Worm (Caenorhabditis elegans) whole organism, L4 larva: ENCODE measurements around the gene Y42G9A.2.
A peak's percentile ranks its signal among the peaks of the same experiment; 100 is the strongest.

ENCODE experiments used
- D1046.2 ChIP-seq: fragments of 200-800 bp; sonication (Bioruptor generic); IDR thresholded peaks from 2 replicates; pipeline ENCODE4 v1.3.6; 2022; ENCODE audit warnings: missing genetic modification characterization, missing compliant biosample characterization
- F10B5.3 ChIP-seq: sonication (generic microtip); optimal IDR thresholded peaks from 2 replicates; lab custom pipeline; 2016; ENCODE audit warnings: mild to moderate bottlenecking, missing genetic modification characterization, missing compliant biosample characterization
- F26F4.8 ChIP-seq: fragments of 200-800 bp; sonication (Bioruptor generic); conservative IDR thresholded peaks from 2 replicates; pipeline ENCODE4 v1.3.6; 2022; ENCODE audit warnings: missing genetic modification characterization, missing compliant biosample characterization
- T20F7.1 ChIP-seq: fragments of 200-800 bp; sonication (Bioruptor generic); optimal IDR thresholded peaks from 2 replicates; lab custom pipeline; 2018; ENCODE audit warnings: mild to moderate bottlenecking, missing genetic modification characterization, missing compliant biosample characterization
- Y105C5A.15 ChIP-seq: fragments of 200-800 bp; sonication (Bioruptor generic); IDR thresholded peaks from 2 replicates; pipeline ENCODE4 v1.3.6; 2022; ENCODE audit warnings: missing genetic modification characterization, missing compliant biosample characterization
- Y75B8A.6 ChIP-seq: fragments of 200-800 bp; sonication (Bioruptor generic); IDR thresholded peaks from 2 replicates; pipeline ENCODE4 v1.3.6; 2022; ENCODE audit warnings: missing genetic modification reagents, missing genetic modification characterization, missing compliant biosample characterization
- ZK337.2 ChIP-seq: fragments of 200-800 bp; sonication (Bioruptor generic); IDR thresholded peaks from 2 replicates; pipeline ENCODE4 v1.3.6; 2022; ENCODE audit warnings: missing genetic modification reagents, missing genetic modification characterization, missing compliant biosample characterization
- aly-2 ChIP-seq: sonication (generic microtip); optimal IDR thresholded peaks from 2 replicates; lab custom pipeline; 2018; ENCODE audit warnings: missing biosample characterization, missing genetic modification characterization
- ama-1 ChIP-seq: fragments of 150-350 bp; optimal IDR thresholded peaks from 2 replicates; lab custom pipeline; 2014; ENCODE audit warnings: inconsistent platforms, mixed read lengths
- arid-1 ChIP-seq: fragments of 200-800 bp; sonication (Bioruptor generic); conservative IDR thresholded peaks from 2 replicates; pipeline ENCODE4 v1.3.6; 2022; ENCODE audit warnings: missing genetic modification reagents, missing genetic modification characterization, missing compliant biosample characterization
- ceh-20 ChIP-seq: fragments of 200-800 bp; sonication (Bioruptor generic); IDR thresholded peaks from 2 replicates; pipeline ENCODE4 v1.3.6; 2022; ENCODE audit warnings: missing genetic modification reagents, missing genetic modification characterization, missing compliant biosample characterization
- ceh-28 ChIP-seq: fragments of 150-350 bp; optimal IDR thresholded peaks from 2 replicates; lab custom pipeline; 2014; ENCODE audit warnings: missing biosample characterization, missing genetic modification reagents, missing genetic modification characterization
- ceh-62 ChIP-seq: sonication (generic microtip); optimal IDR thresholded peaks from 2 replicates; lab custom pipeline; 2017; ENCODE audit warnings: missing biosample characterization, missing genetic modification characterization
- ceh-82 ChIP-seq: sonication (generic microtip); optimal IDR thresholded peaks from 2 replicates; lab custom pipeline; 2017; ENCODE audit warnings: missing biosample characterization, missing genetic modification characterization
- ctbp-1 ChIP-seq: fragments of 200-800 bp; sonication (Bioruptor generic); IDR thresholded peaks from 2 replicates; pipeline ENCODE4 v1.3.6; 2022; ENCODE audit warnings: missing genetic modification reagents, missing genetic modification characterization, missing compliant biosample characterization
- daf-12 ChIP-seq: fragments of 150-350 bp; optimal IDR thresholded peaks from 2 replicates; lab custom pipeline; 2014; ENCODE audit warnings: missing biosample characterization, missing genetic modification reagents, missing genetic modification characterization
- daf-8 ChIP-seq: fragments of 200-800 bp; sonication (Bioruptor generic); IDR thresholded peaks from 2 replicates; pipeline ENCODE4 v1.3.6; 2022; ENCODE audit warnings: missing genetic modification characterization, missing compliant biosample characterization
- dmd-6 ChIP-seq: fragments of 200-800 bp; sonication (Bioruptor generic); IDR thresholded peaks from 2 replicates; pipeline ENCODE4 v1.3.6; 2022; ENCODE audit warnings: missing genetic modification reagents, missing genetic modification characterization, missing compliant biosample characterization
- dmd-8 ChIP-seq: fragments of 200-800 bp; sonication (Bioruptor generic); IDR thresholded peaks from 2 replicates; pipeline ENCODE4 v1.3.6; 2022; ENCODE audit warnings: missing genetic modification characterization, missing compliant biosample characterization
- duxl-1 ChIP-seq: sonication (generic microtip); optimal IDR thresholded peaks from 2 replicates; lab custom pipeline; 2016; ENCODE audit warnings: mild to moderate bottlenecking, missing genetic modification characterization, moderate library complexity, missing compliant biosample characterization; ENCODE audit not compliant: poor library complexity
- egl-27 ChIP-seq: sonication (generic microtip); optimal IDR thresholded peaks from 3 replicates; lab custom pipeline; 2017; ENCODE audit warnings: missing biosample characterization, missing genetic modification reagents, missing genetic modification characterization
- fos-1 ChIP-seq: fragments of 150-350 bp; optimal IDR thresholded peaks from 2 replicates; lab custom pipeline; 2014; ENCODE audit warnings: missing biosample characterization, missing genetic modification characterization
- hif-1 ChIP-seq, 2 experiments: sonication (generic microtip); optimal IDR thresholded peaks; 2 replicates each; lab custom pipeline; 2016 to 2017; ENCODE audit warnings: missing compliant biosample characterization in 2 of 2, missing genetic modification characterization in 2 of 2, missing genetic modification reagents in 2 of 2, missing genotype in 2 of 2, mild to moderate bottlenecking in 1 of 2
- hlh-11 ChIP-seq: fragments of 200-800 bp; sonication (Bioruptor generic); optimal IDR thresholded peaks from 2 replicates; lab custom pipeline; 2018; ENCODE audit warnings: mild to moderate bottlenecking, missing genetic modification characterization, missing compliant biosample characterization
- lin-38 ChIP-seq: fragments of 200-800 bp; sonication (Bioruptor generic); IDR thresholded peaks from 2 replicates; pipeline ENCODE4 v1.3.6; 2022; ENCODE audit warnings: missing genetic modification reagents, missing genetic modification characterization, missing compliant biosample characterization
- lin-39 ChIP-seq: fragments of 150-350 bp; optimal IDR thresholded peaks from 2 replicates; lab custom pipeline; 2014; ENCODE audit warnings: missing biosample characterization, missing genetic modification reagents, missing genetic modification characterization
- lsy-2 ChIP-seq, 2 experiments: fragments of 150-350 bp in 1 of 2; sonication (generic microtip) in 1 of 2; optimal IDR thresholded peaks; 2 replicates each; lab custom pipeline; 2014 to 2017; ENCODE audit warnings: missing biosample characterization in 2 of 2, missing genetic modification characterization in 2 of 2
- mdl-1 ChIP-seq, 2 experiments: fragments of 150-350 bp in 1 of 2; sonication (generic microtip) in 1 of 2; optimal IDR thresholded peaks; 2 replicates each; lab custom pipeline; 2014 to 2017; ENCODE audit warnings: missing biosample characterization in 2 of 2, missing genetic modification characterization in 2 of 2
- mep-1 ChIP-seq: fragments of 150-350 bp; sonication (generic microtip); optimal IDR thresholded peaks from 3 replicates; lab custom pipeline; 2014; ENCODE audit warnings: missing biosample characterization, missing genetic modification characterization
- nhr-102 ChIP-seq: sonication (generic microtip); optimal IDR thresholded peaks from 2 replicates; lab custom pipeline; 2016; ENCODE audit warnings: mild to moderate bottlenecking, missing genetic modification characterization, moderate library complexity, missing compliant biosample characterization
- nhr-111 ChIP-seq: fragments of 200-800 bp; sonication (Bioruptor generic); optimal IDR thresholded peaks from 2 replicates; lab custom pipeline; 2018; ENCODE audit warnings: mild to moderate bottlenecking, missing genetic modification characterization, missing compliant biosample characterization
- nhr-25 ChIP-seq: sonication (generic microtip); optimal IDR thresholded peaks from 2 replicates; lab custom pipeline; 2017; ENCODE audit warnings: missing genetic modification characterization, mild to moderate bottlenecking, missing compliant biosample characterization, antibody characterized with exemption, moderate library complexity, borderline replicate concordance; ENCODE audit not compliant: insufficient read depth
- nhr-28 ChIP-seq: fragments of 150-350 bp; optimal IDR thresholded peaks from 2 replicates; lab custom pipeline; 2014; ENCODE audit warnings: missing biosample characterization, missing genetic modification characterization
- nhr-42 ChIP-seq: fragments of 200-800 bp; sonication (Bioruptor generic); IDR thresholded peaks from 2 replicates; pipeline ENCODE4 v1.3.6; 2022; ENCODE audit warnings: missing genetic modification characterization, missing compliant biosample characterization
- nhr-48 ChIP-seq: sonication (generic microtip); optimal IDR thresholded peaks from 2 replicates; lab custom pipeline; 2016; ENCODE audit warnings: mild to moderate bottlenecking, missing genetic modification characterization, missing compliant biosample characterization
- nhr-6 ChIP-seq: fragments of 150-350 bp; optimal IDR thresholded peaks from 2 replicates; lab custom pipeline; 2014; ENCODE audit warnings: missing biosample characterization, missing genetic modification characterization
- rbr-2 ChIP-seq: sonication (generic microtip); optimal IDR thresholded peaks from 2 replicates; lab custom pipeline; 2016; ENCODE audit warnings: missing genotype, missing genetic modification characterization, missing compliant biosample characterization
- tag-97 ChIP-seq: fragments of 200-800 bp; sonication (Bioruptor generic); IDR thresholded peaks from 2 replicates; pipeline ENCODE4 v1.3.6; 2022; ENCODE audit warnings: missing genetic modification characterization, missing compliant biosample characterization
- unc-62 ChIP-seq, 3 experiments: fragments of 150-350 bp in 1 of 3; sonication (generic microtip); optimal IDR thresholded peaks in 2 of 3; peaks in 1 of 3; 1 replicate in 1 of 3; 2 replicates in 2 of 3; lab custom pipeline; 2014 to 2017; ENCODE audit warnings: missing biosample characterization in 3 of 3, missing genetic modification characterization in 3 of 3, missing genetic modification reagents in 3 of 3, missing genotype in 1 of 3
- zfp-2 ChIP-seq: sonication (generic microtip); optimal IDR thresholded peaks from 2 replicates; lab custom pipeline; 2016; ENCODE audit warnings: mild to moderate bottlenecking, missing genetic modification characterization, missing compliant biosample characterization
- zfp-3 ChIP-seq: fragments of 200-800 bp; sonication (Bioruptor generic); conservative IDR thresholded peaks from 2 replicates; pipeline ENCODE4 v1.3.6; 2022; ENCODE audit warnings: missing genetic modification reagents, missing genetic modification characterization, missing compliant biosample characterization
- zip-2 ChIP-seq: fragments of 150-350 bp; optimal IDR thresholded peaks from 2 replicates; lab custom pipeline; 2014; ENCODE audit warnings: missing biosample characterization, missing genetic modification characterization
- ztf-11 ChIP-seq: fragments of 150-350 bp; optimal IDR thresholded peaks from 2 replicates; lab custom pipeline; 2014; ENCODE audit warnings: missing biosample characterization, missing genetic modification characterization
- ztf-7 ChIP-seq: fragments of 150-350 bp; optimal IDR thresholded peaks from 2 replicates; lab custom pipeline; 2014; ENCODE audit warnings: missing biosample characterization, missing genetic modification characterization

The Y42G9A.2 gene

ce11 chrIII:6158642-6159475 lies 10.9 kb downstream of the Y42G9A.2 start, which contains the start of gene nfm-1 (continued):
- TF ChIP-seq tag-97 (GFP tag; lab: Robert Waterston, UW) (no peak), hif-1 (tag; optimal IDR thresholded peaks at IDR 0.05; lab: Kevin White, UChicago) (peak in 1 of 2 experiments; percentile 53), ctbp-1 (GFP tag; lab: Robert Waterston, UW) (peak; percentile 82), aly-2 (tag; lab: Kevin White, UChicago) (no peak), daf-8 (GFP tag; lab: Robert Waterston, UW) (0 out of 2 replicates have a peak, but pooled peaks have one; percentile 52), unc-62 (GFP tag; optimal IDR thresholded peaks at IDR 0.05 in 1 of 2; lab: Kevin White, UChicago) (peak in 1 of 2 experiments; percentile 84), unc-62 (tag; optimal IDR thresholded peaks at IDR 0.05; lab: Kevin White, UChicago) (no peak), fos-1 (no peak), ceh-82 (tag; lab: Kevin White, UChicago) (no peak), nhr-42 (GFP tag; lab: Robert Waterston, UW) (peak; percentile 73; the same call in 1 of the 2 replicates), lin-38 (GFP tag; lab: Robert Waterston, UW) (peak; percentile 76), duxl-1 (peak; percentile 24), egl-27 (no peak), nhr-25 (tag; lab: Kevin White, UChicago) (peak; percentile 30), nhr-102 (peak; percentile 61), mdl-1 (tag; optimal IDR thresholded peaks at IDR 0.05; lab: Kevin White, UChicago) (peak in 1 of 2 experiments; percentile 44)

ce11 chrIII:6163381-6163780 lies 15.4 kb downstream of the Y42G9A.2 start:
- no peak for TF ChIP-seq Y75B8A.6
- TF ChIP-seq dmd-6 (GFP tag; lab: Robert Waterston, UW), result peak; percentile 75

- TF ChIP-seq F26F4.8 (GFP tag; lab: Robert Waterston, UW), result no peak
- no peak for TF ChIP-seq daf-12 (tag; lab: Kevin White, UChicago)
- no peak for TF ChIP-seq F10B5.3
- TF ChIP-seq zfp-2, result no peak
- TF ChIP-seq nhr-111 (GFP tag; lab: Kevin White, UChicago), result no peak
- peak in 1 of 2 experiments; percentile 21 for TF ChIP-seq hif-1 (tag; optimal IDR thresholded peaks at IDR 0.05; lab: Kevin White, UChicago)
- TF ChIP-seq ZK337.2 (GFP tag; lab: Robert Waterston, UW), result no peak
- TF ChIP-seq nhr-42 (GFP tag; lab: Robert Waterston, UW), result no peak
- no peak for TF ChIP-seq ztf-7 (tag; lab: Kevin White, UChicago)
- TF ChIP-seq D1046.2 (GFP tag; lab: Robert Waterston, UW), result peak; percentile 23; the same call in 1 of the 2 replicates
- TF ChIP-seq Y105C5A.15, result no peak
- 0 out of 2 replicates have a peak, but pooled peaks have one; percentile 26 for TF ChIP-seq arid-1 (GFP tag; lab: Robert Waterston, UW)
- TF ChIP-seq T20F7.1 (GFP tag; lab: Kevin White, UChicago), result no peak
- TF ChIP-seq ceh-20 (GFP tag; lab: Robert Waterston, UW), result no peak
- no peak for TF ChIP-seq rbr-2 (tag; lab: Kevin White, UChicago)
- no peak for TF ChIP-seq zip-2 (tag; lab: Kevin White, UChicago)
- TF ChIP-seq nhr-48 (tag; lab: Kevin White, UChicago), result no peak
- TF ChIP-seq dmd-8, result no peak
- TF ChIP-seq nhr-28 (tag; lab: Kevin White, UChicago), result peak; percentile 5
- no peak for TF ChIP-seq ztf-11 (tag; lab: Kevin White, UChicago)
- peak; percentile 66 for TF ChIP-seq mep-1
- TF ChIP-seq ama-1 (lab: Kevin White, UChicago), result peak; percentile 88
- no peak for TF ChIP-seq nhr-6 (tag; lab: Kevin White, UChicago)
- peak; percentile 51; the same call in 1 of the 2 replicates for TF ChIP-seq zfp-3 (GFP tag; lab: Robert Waterston, UW)
- peak; percentile 41 for TF ChIP-seq duxl-1
- no peak for TF ChIP-seq hlh-11
- TF ChIP-seq lsy-2 (tag; optimal IDR thresholded peaks at IDR 0.05; lab: Kevin White, UChicago), result peak in 1 of 2 experiments; percentile 52
- TF ChIP-seq ceh-28 (tag; lab: Kevin White, UChicago), result peak; percentile 57
- no peak for TF ChIP-seq ceh-62 (tag; lab: Kevin White, UChicago)
- TF ChIP-seq lin-39 (tag; lab: Kevin White, UChicago), result no peak
Observed at ce11 chrIII:6164253-6164971, 16.4 kb downstream of the Y42G9A.2 start, which contains the start of gene F42A10.9. Gene F42A10.9 (plus strand): TSS chrIII:6164573.
